Fruit fly (Drosophila melanogaster) whole organism, embryonic: ENCODE results near the gene CG6951.

ENCODE experiments used
- B-H1 ChIP-seq: fragments of 200-800 bp; sonication (Bioruptor generic); IDR thresholded peaks from 3 replicates; pipeline ENCODE4 v1.3.6; 2022; ENCODE audit warnings: missing biosample characterization, missing genetic modification characterization
- Bgb ChIP-seq: fragments of 200-800 bp; sonication (Bioruptor generic); IDR thresholded peaks from 2 replicates; pipeline ENCODE4 v1.3.6; 2022; ENCODE audit warnings: missing biosample characterization, missing genetic modification characterization; ENCODE audit not compliant: partially characterized antibody
- CG10565 ChIP-seq: fragments of 200-800 bp; sonication (Bioruptor generic); optimal IDR thresholded peaks from 3 replicates; lab custom pipeline; 2016; ENCODE audit warnings: missing biosample characterization, mild to moderate bottlenecking, missing genetic modification characterization
- CG10979 ChIP-seq: fragments of 200-800 bp; sonication (Bioruptor generic); optimal IDR thresholded peaks from 2 replicates; lab custom pipeline; 2018; ENCODE audit warnings: missing biosample characterization, mild to moderate bottlenecking, missing genetic modification characterization, moderate library complexity
- CG11504 ChIP-seq: fragments of 200-800 bp; sonication (Bioruptor generic); optimal IDR thresholded peaks from 3 replicates; lab custom pipeline; 2019; ENCODE audit warnings: missing biosample characterization, mild to moderate bottlenecking, missing genetic modification characterization, moderate library complexity
- CG14860 ChIP-seq: fragments of 200-800 bp; sonication (Bioruptor generic); IDR thresholded peaks from 3 replicates; pipeline ENCODE4 v1.3.6; 2022; ENCODE audit warnings: missing biosample characterization, missing genetic modification characterization; ENCODE audit not compliant: partially characterized antibody
- CG18262 ChIP-seq: fragments of 200-800 bp; optimal IDR thresholded peaks from 3 replicates; lab custom pipeline; 2019; ENCODE audit warnings: missing biosample characterization, mild to moderate bottlenecking, missing genetic modification characterization, moderate library complexity
- CG2116 ChIP-seq: fragments of 200-800 bp; sonication (Bioruptor generic); optimal IDR thresholded peaks from 3 replicates; lab custom pipeline; 2018; ENCODE audit warnings: missing biosample characterization, mild to moderate bottlenecking, missing genetic modification characterization
- CG32532 ChIP-seq: fragments of 200-800 bp; sonication (Bioruptor generic); IDR thresholded peaks from 2 replicates; pipeline ENCODE4 v1.3.6; 2022; ENCODE audit warnings: missing biosample characterization, missing genetic modification characterization
- CG3407 ChIP-seq: fragments of 200-800 bp; sonication (Bioruptor generic); optimal IDR thresholded peaks from 2 replicates; lab custom pipeline; 2018; ENCODE audit warnings: missing biosample characterization, mild to moderate bottlenecking, missing genetic modification characterization
- CG4328 ChIP-seq: fragments of 200-800 bp; sonication (Bioruptor generic); optimal IDR thresholded peaks from 3 replicates; lab custom pipeline; 2017; ENCODE audit warnings: missing biosample characterization, missing genetic modification reagents, missing genetic modification characterization
- CG6175 ChIP-seq: fragments of 200-800 bp; sonication (Bioruptor generic); IDR thresholded peaks from 3 replicates; pipeline ENCODE4 v1.3.6; 2022; ENCODE audit warnings: missing biosample characterization, missing genetic modification characterization
- CG6813 ChIP-seq: fragments of 200-800 bp; sonication (Bioruptor generic); optimal IDR thresholded peaks from 2 replicates; lab custom pipeline; 2017; ENCODE audit warnings: missing biosample characterization, missing genetic modification characterization, mild to moderate bottlenecking, moderate library complexity, missing genetic modification reagents
- CG7963 ChIP-seq: fragments of 200-800 bp; sonication (Bioruptor generic); IDR thresholded peaks from 3 replicates; pipeline ENCODE4 v1.3.6; 2022; ENCODE audit warnings: missing biosample characterization, missing genetic modification characterization; ENCODE audit not compliant: partially characterized antibody
- CG8290 ChIP-seq, 3 experiments: fragments of 200-800 bp; sonication (Bioruptor generic); optimal IDR thresholded peaks; 2 replicates each; lab custom pipeline; 2016 to 2019; ENCODE audit warnings: missing biosample characterization in 3 of 3, missing genetic modification characterization in 3 of 3, mild to moderate bottlenecking in 2 of 3, moderate library complexity in 1 of 3
- CkIIα-i1 ChIP-seq: fragments of 200-800 bp; sonication (Bioruptor generic); IDR thresholded peaks from 2 replicates; pipeline ENCODE4 v1.3.6; 2022; ENCODE audit warnings: missing biosample characterization, missing genetic modification characterization
- CoRest ChIP-seq: fragments of 200-800 bp; sonication (Bioruptor generic); optimal IDR thresholded peaks from 3 replicates; lab custom pipeline; 2018; ENCODE audit warnings: missing biosample characterization, mild to moderate bottlenecking, missing genetic modification characterization, moderate library complexity
- Dfd ChIP-seq, 2 experiments: fragments of >200 bp; optimal IDR thresholded peaks; 2 replicates each; lab custom pipeline; 2017; ENCODE audit warnings: missing biosample characterization in 2 of 2, missing genetic modification characterization in 2 of 2
- Dip2 ChIP-seq: fragments of 200-800 bp; sonication (Bioruptor generic); IDR thresholded peaks from 2 replicates; pipeline ENCODE4 v1.3.6; 2022; ENCODE audit warnings: missing biosample characterization, missing genetic modification characterization
- Dll ChIP-seq: fragments of 200-800 bp; sonication (Bioruptor generic); IDR thresholded peaks from 4 replicates; pipeline ENCODE4 v1.3.6; 2022; ENCODE audit warnings: missing biosample characterization, missing genetic modification characterization; ENCODE audit not compliant: partially characterized antibody
- E2f2 ChIP-seq: fragments of 200-800 bp; sonication (Bioruptor generic); IDR thresholded peaks from 2 replicates; pipeline ENCODE4 v1.3.6; 2022; ENCODE audit warnings: missing biosample characterization, missing genetic modification characterization
- ERR ChIP-seq: fragments of 200-800 bp; sonication (Bioruptor generic); optimal IDR thresholded peaks from 2 replicates; lab custom pipeline; 2016; ENCODE audit warnings: missing biosample characterization, missing genetic modification characterization
- Hey ChIP-seq: fragments of 200-800 bp; sonication (Bioruptor generic); optimal IDR thresholded peaks from 3 replicates; lab custom pipeline; 2018; ENCODE audit warnings: missing biosample characterization, mild to moderate bottlenecking, missing genetic modification characterization
- Hr78 ChIP-seq, 2 experiments: fragments of 200-800 bp in 1 of 2; fragments of >200 bp in 1 of 2; sonication (Bioruptor generic) in 1 of 2; optimal IDR thresholded peaks; 2 replicates each; lab custom pipeline; 2017 to 2019; ENCODE audit warnings: missing biosample characterization in 2 of 2, missing genetic modification characterization in 2 of 2, mild to moderate bottlenecking in 1 of 2, moderate library complexity in 1 of 2
- Lhr ChIP-seq: fragments of 200-800 bp; sonication (Bioruptor generic); optimal IDR thresholded peaks from 3 replicates; lab custom pipeline; 2017; ENCODE audit warnings: mild to moderate bottlenecking, missing biosample characterization, missing genetic modification reagents, missing genetic modification characterization
- Lpt ChIP-seq: fragments of >200 bp; optimal IDR thresholded peaks from 2 replicates; lab custom pipeline; 2018; ENCODE audit warnings: missing biosample characterization, missing genetic modification characterization
- MTF-1 ChIP-seq: fragments of 200-800 bp; sonication (Bioruptor generic); optimal IDR thresholded peaks from 2 replicates; lab custom pipeline; 2018; ENCODE audit warnings: missing biosample characterization, mild to moderate bottlenecking, missing genetic modification characterization, borderline replicate concordance
- Nf-YA ChIP-seq: fragments of 200-800 bp; sonication (Bioruptor generic); IDR thresholded peaks from 2 replicates; pipeline ENCODE4 v1.3.6; 2022; ENCODE audit warnings: missing biosample characterization, missing genetic modification characterization
- Taf1 ChIP-seq: fragments of 200-800 bp; sonication (Bioruptor generic); IDR thresholded peaks from 2 replicates; pipeline ENCODE4 v1.3.6; 2022; ENCODE audit warnings: missing biosample characterization, missing genetic modification characterization
- ac ChIP-seq: fragments of 200-800 bp; sonication (Bioruptor generic); optimal IDR thresholded peaks from 3 replicates; lab custom pipeline; 2017; ENCODE audit warnings: missing biosample characterization, mild to moderate bottlenecking, missing genetic modification characterization
- amos ChIP-seq: fragments of 200-800 bp; sonication (Bioruptor generic); IDR thresholded peaks from 2 replicates; pipeline ENCODE4 v1.3.6; 2022; ENCODE audit warnings: missing biosample characterization, missing genetic modification characterization; ENCODE audit not compliant: partially characterized antibody
- bigmax ChIP-seq: fragments of 200-800 bp; sonication (Bioruptor generic); optimal IDR thresholded peaks from 2 replicates; lab custom pipeline; 2018; ENCODE audit warnings: missing biosample characterization, mild to moderate bottlenecking, missing genetic modification characterization
- cad ChIP-seq: fragments of >200 bp; optimal IDR thresholded peaks from 2 replicates; lab custom pipeline; 2017; ENCODE audit warnings: missing biosample characterization, missing genetic modification characterization
- cato ChIP-seq: fragments of 200-800 bp; sonication (Bioruptor generic); optimal IDR thresholded peaks from 2 replicates; lab custom pipeline; 2016; ENCODE audit warnings: missing biosample characterization, missing genetic modification characterization, borderline replicate concordance
- chm ChIP-seq: fragments of 200-800 bp; sonication (Bioruptor generic); IDR thresholded peaks from 2 replicates; pipeline ENCODE4 v1.3.6; 2022; ENCODE audit warnings: missing biosample characterization, missing genetic modification characterization
- chn ChIP-seq: fragments of 200-800 bp; sonication (Bioruptor generic); optimal IDR thresholded peaks from 2 replicates; lab custom pipeline; 2016; ENCODE audit warnings: missing biosample characterization, missing genetic modification characterization
- corto ChIP-seq: fragments of 200-800 bp; sonication (Bioruptor generic); optimal IDR thresholded peaks from 2 replicates; lab custom pipeline; 2016; ENCODE audit warnings: missing biosample characterization, mild to moderate bottlenecking, missing genetic modification characterization, moderate library complexity
- dati ChIP-seq: fragments of 200-800 bp; sonication (Bioruptor generic); IDR thresholded peaks from 2 replicates; pipeline ENCODE4 v1.3.6; 2022; ENCODE audit warnings: missing biosample characterization, missing genetic modification characterization
- esg ChIP-seq: fragments of 200-800 bp; sonication (Bioruptor generic); conservative IDR thresholded peaks from 2 replicates; pipeline ENCODE4 v1.3.6; 2022; ENCODE audit warnings: missing biosample characterization, missing genetic modification characterization
- gem ChIP-seq: fragments of 200-800 bp; sonication (Bioruptor generic); optimal IDR thresholded peaks from 2 replicates; lab custom pipeline; 2019; ENCODE audit warnings: missing biosample characterization, mild to moderate bottlenecking, missing genetic modification characterization, moderate library complexity
- hkb ChIP-seq, 2 experiments: fragments of 200-800 bp in 1 of 2; fragments of >200 bp in 1 of 2; sonication (Bioruptor generic) in 1 of 2; IDR thresholded peaks in 1 of 2; optimal IDR thresholded peaks in 1 of 2; 2 replicates each; pipeline versions ENCODE4 v1.3.6 to Lab custom; 2017 to 2022; ENCODE audit warnings: missing biosample characterization in 1 of 2, missing genetic modification characterization in 1 of 2
- jumu ChIP-seq: fragments of 200-800 bp; sonication (Bioruptor generic); optimal IDR thresholded peaks from 3 replicates; lab custom pipeline; 2016; ENCODE audit warnings: missing biosample characterization, missing genetic modification characterization
- mirr ChIP-seq: fragments of 200-800 bp; sonication (Bioruptor generic); optimal IDR thresholded peaks from 3 replicates; lab custom pipeline; 2018; ENCODE audit warnings: missing biosample characterization, mild to moderate bottlenecking, missing genetic modification characterization
- otp ChIP-seq: fragments of 200-800 bp; sonication (Bioruptor generic); IDR thresholded peaks from 3 replicates; pipeline ENCODE4, ENCODE4 v1.3.6; 2022; ENCODE audit warnings: missing biosample characterization, missing genetic modification characterization
- pzg ChIP-seq: fragments of 200-800 bp; sonication (Bioruptor generic); optimal IDR thresholded peaks from 3 replicates; lab custom pipeline; 2018; ENCODE audit warnings: missing biosample characterization, mild to moderate bottlenecking, missing genetic modification characterization, moderate library complexity
- sens ChIP-seq: fragments of 200-800 bp; sonication (Bioruptor generic); peaks from one replicate; lab custom pipeline; 2016; ENCODE audit warnings: missing biosample characterization, missing genetic modification characterization
- sim ChIP-seq: fragments of 200-800 bp; sonication (Bioruptor generic); IDR thresholded peaks from 2 replicates; pipeline ENCODE4 v1.3.6; 2022; ENCODE audit warnings: missing biosample characterization, missing genetic modification characterization
- sisA ChIP-seq: fragments of 200-800 bp; sonication (Bioruptor generic); IDR thresholded peaks from 2 replicates; pipeline ENCODE4 v1.3.6; 2022; ENCODE audit warnings: missing biosample characterization, missing genetic modification characterization
- slou ChIP-seq: fragments of 200-800 bp; sonication (Bioruptor generic); optimal IDR thresholded peaks from 3 replicates; lab custom pipeline; 2016; ENCODE audit warnings: missing biosample characterization, missing genetic modification characterization
- wek ChIP-seq: fragments of 200-800 bp; sonication (Bioruptor generic); optimal IDR thresholded peaks from 3 replicates; lab custom pipeline; 2018; ENCODE audit warnings: missing biosample characterization, mild to moderate bottlenecking, missing genetic modification characterization, moderate library complexity

Gene CG6951

DNA sequence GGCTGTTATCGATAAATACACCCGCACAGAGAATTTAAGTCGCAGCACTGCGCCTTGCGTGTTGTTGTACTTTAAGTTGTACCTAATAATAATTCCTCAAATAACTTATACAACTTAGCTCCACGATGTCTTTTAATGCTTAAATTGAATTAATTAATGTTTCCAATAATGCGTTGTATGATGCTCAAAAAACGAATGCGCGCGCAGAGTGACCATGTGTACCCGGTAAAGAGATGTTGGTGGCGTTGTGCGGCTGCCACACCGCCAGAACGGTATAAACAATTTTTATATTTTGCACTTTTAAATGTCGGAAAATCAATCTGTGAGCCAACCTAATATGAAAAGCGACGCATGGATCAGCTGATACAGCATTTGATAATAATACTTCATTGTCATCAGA is 14.9 kb upstream of the CG6951 start (continued):
- TF ChIP-seq CG10979, result no peak
- no peak for TF ChIP-seq ac (GFP tag; lab: Kevin White, UChicago)
- no peak for TF ChIP-seq otp
- TF ChIP-seq corto (GFP tag; lab: Kevin White, UChicago), result no peak
- peak; percentile 82 for TF ChIP-seq E2f2 (GFP tag; lab: Robert Waterston, UW)
- no peak for TF ChIP-seq gem (tag; lab: Kevin White, UChicago)
- TF ChIP-seq B-H1 (GFP tag; lab: Robert Waterston, UW), result no peak
- no peak for TF ChIP-seq CG6813 (GFP tag; lab: Kevin White, UChicago)
- TF ChIP-seq CG6175 (GFP tag; lab: Robert Waterston, UW), result no peak
- TF ChIP-seq CG18262 (tag; lab: Kevin White, UChicago), result no peak
- peak; percentile 77 for TF ChIP-seq sens (GFP tag; lab: Kevin White, UChicago)
- TF ChIP-seq slou (GFP tag; lab: Kevin White, UChicago), result no peak
- peak; percentile 23 for TF ChIP-seq hkb (optimal IDR thresholded peaks at IDR 0.05; lab: Kevin White, UChicago)
- no peak for TF ChIP-seq hkb (GFP tag; IDR thresholded peaks at IDR 0.05; lab: Robert Waterston, UW)
- TF ChIP-seq CG8290 (GFP tag; optimal IDR thresholded peaks at IDR 0.05; lab: Kevin White, UChicago), result no peak
- no peak for TF ChIP-seq CG8290 (tag; optimal IDR thresholded peaks at IDR 0.05; lab: Kevin White, UChicago)
- no peak for TF ChIP-seq Dfd (GFP tag; optimal IDR thresholded peaks at IDR 0.05; lab: Kevin White, UChicago)
- no peak for TF ChIP-seq CG3407 (GFP tag; lab: Kevin White, UChicago)
- TF ChIP-seq chm, result no peak
- no peak for TF ChIP-seq CG32532 (GFP tag; lab: Robert Waterston, UW)
- TF ChIP-seq jumu (GFP tag; lab: Kevin White, UChicago), result no peak
- TF ChIP-seq CkIIα-i1 (GFP tag; lab: Robert Waterston, UW), result no peak
- TF ChIP-seq mirr (GFP tag; lab: Kevin White, UChicago), result no peak
- no peak for TF ChIP-seq Taf1
- no peak for TF ChIP-seq Lpt (GFP tag; lab: Kevin White, UChicago)
- no peak for TF ChIP-seq bigmax (GFP tag; lab: Kevin White, UChicago)
- TF ChIP-seq wek (GFP tag; lab: Kevin White, UChicago), result no peak
- TF ChIP-seq Dll (GFP tag; lab: Robert Waterston, UW), result 0 out of 4 replicates have a peak, but pooled peaks have one; percentile 52
- no peak for TF ChIP-seq Hr78 (GFP tag; optimal IDR thresholded peaks at IDR 0.05; lab: Kevin White, UChicago)
- no peak for TF ChIP-seq MTF-1 (GFP tag; lab: Kevin White, UChicago)
- no peak for TF ChIP-seq Hey (tag; lab: Kevin White, UChicago)
- no peak for TF ChIP-seq Nf-YA (GFP tag; lab: Robert Waterston, UW)
- no peak for TF ChIP-seq CG7963 (GFP tag; lab: Robert Waterston, UW)
- 0 out of 3 replicates have a peak, but pooled peaks have one; percentile 22 for TF ChIP-seq CG14860 (GFP tag; lab: Robert Waterston, UW)
- no peak for TF ChIP-seq sim (GFP tag; lab: Robert Waterston, UW)
- TF ChIP-seq pzg (GFP tag; lab: Kevin White, UChicago), result peak; percentile 72
- no peak for TF ChIP-seq Dip2 (GFP tag; lab: Robert Waterston, UW)
- TF ChIP-seq ERR (GFP tag; lab: Kevin White, UChicago), result no peak
- no peak for TF ChIP-seq esg (GFP tag; lab: Robert Waterston, UW)
- TF ChIP-seq sisA (GFP tag; lab: Robert Waterston, UW), result no peak
- TF ChIP-seq chn (GFP tag; lab: Kevin White, UChicago), result no peak
- peak; percentile 36 for TF ChIP-seq Lhr (GFP tag; lab: Kevin White, UChicago)
- peak; percentile 86 for TF ChIP-seq CG2116 (GFP tag; lab: Kevin White, UChicago)
- no peak for TF ChIP-seq CG10565 (GFP tag; lab: Kevin White, UChicago)
- TF ChIP-seq CoRest, result peak; percentile 38
- no peak for TF ChIP-seq cad
- TF ChIP-seq dati (GFP tag; lab: Robert Waterston, UW), result no peak
- TF ChIP-seq amos (GFP tag; lab: Robert Waterston, UW), result peak; percentile 12; the same call in 1 of the 2 replicates
- TF ChIP-seq CG4328, result no peak
- TF ChIP-seq CG11504 (tag; lab: Kevin White, UChicago), result no peak
- TF ChIP-seq Bgb, result no peak
- TF ChIP-seq cato, result no peak
